Worm (Caenorhabditis elegans) whole organism, young adult: ENCODE results near the gene C42D8.1.

ENCODE experiments used
- F23B12.7 ChIP-seq: sonication (generic microtip); optimal IDR thresholded peaks from 2 replicates; lab custom pipeline; 2017; ENCODE audit warnings: missing genetic modification characterization, mild to moderate bottlenecking, missing compliant biosample characterization, antibody characterized with exemption, moderate library complexity; ENCODE audit not compliant: insufficient read depth
- Y79H2A.3 ChIP-seq: fragments of 200-800 bp; sonication (Bioruptor generic); conservative IDR thresholded peaks from 2 replicates; pipeline ENCODE4 v1.3.6; 2022; ENCODE audit warnings: missing genetic modification reagents, missing genetic modification characterization, missing compliant biosample characterization
- Y95B8A.8 ChIP-seq: fragments of 200-800 bp; sonication (Bioruptor generic); IDR thresholded peaks from 2 replicates; pipeline ENCODE4 v1.3.6; 2022; ENCODE audit warnings: missing genetic modification reagents, missing genetic modification characterization, missing compliant biosample characterization
- ceh-27 ChIP-seq: fragments of 200-800 bp; sonication (Bioruptor generic); optimal IDR thresholded peaks from 2 replicates; lab custom pipeline; 2018; ENCODE audit warnings: mild to moderate bottlenecking, missing genetic modification characterization, moderate library complexity, missing compliant biosample characterization
- efl-1 ChIP-seq: fragments of 150-350 bp; optimal IDR thresholded peaks from 2 replicates; lab custom pipeline; 2014; ENCODE audit warnings: missing biosample characterization, missing genetic modification reagents, missing genetic modification characterization
- hlh-12 ChIP-seq: sonication (generic microtip); optimal IDR thresholded peaks from 2 replicates; lab custom pipeline; 2016; ENCODE audit warnings: missing genetic modification characterization, missing compliant biosample characterization
- hsf-1 ChIP-seq: fragments of 200-800 bp; sonication (Bioruptor generic); IDR thresholded peaks from 2 replicates; pipeline ENCODE4 v1.3.6; 2022; ENCODE audit warnings: missing genetic modification reagents, missing genetic modification characterization, missing compliant biosample characterization
- lin-26 ChIP-seq: fragments of 200-800 bp; sonication (Bioruptor generic); IDR thresholded peaks from 2 replicates; pipeline ENCODE4 v1.3.6; 2022; ENCODE audit warnings: missing genetic modification reagents, missing genetic modification characterization, missing compliant biosample characterization
- lin-35 ChIP-seq, 3 experiments: fragments of 150-350 bp in 2 of 3; sonication (generic microtip) in 1 of 3; optimal IDR thresholded peaks; 2 replicates each; lab custom pipeline; 2014 to 2018; ENCODE audit warnings: missing biosample characterization in 3 of 3, missing genetic modification characterization in 3 of 3, missing genetic modification reagents in 3 of 3
- madf-10 ChIP-seq: sonication (generic microtip); optimal IDR thresholded peaks from 2 replicates; lab custom pipeline; 2016; ENCODE audit warnings: mild to moderate bottlenecking, missing genetic modification characterization, missing compliant biosample characterization
- pha-4 ChIP-seq: fragments of 150-350 bp; sonication (generic microtip); optimal IDR thresholded peaks from 2 replicates; lab custom pipeline; 2014; ENCODE audit warnings: missing biosample characterization, missing genetic modification reagents, missing genetic modification characterization
- rcor-1 ChIP-seq: fragments of 200-800 bp; sonication (Bioruptor generic); IDR thresholded peaks from 2 replicates; pipeline ENCODE4 v1.3.6; 2022; ENCODE audit warnings: missing genetic modification reagents, missing genetic modification characterization, missing compliant biosample characterization
- sea-2 ChIP-seq: fragments of 200-800 bp; sonication (Bioruptor generic); IDR thresholded peaks from 2 replicates; pipeline ENCODE4 v1.3.6; 2022; ENCODE audit warnings: missing genetic modification characterization, missing compliant biosample characterization
- ztf-6 ChIP-seq: fragments of 200-800 bp; sonication (Bioruptor generic); IDR thresholded peaks from 2 replicates; pipeline ENCODE4 v1.3.6; 2022; ENCODE audit warnings: missing genetic modification reagents, missing genetic modification characterization, missing compliant biosample characterization

DNA sequence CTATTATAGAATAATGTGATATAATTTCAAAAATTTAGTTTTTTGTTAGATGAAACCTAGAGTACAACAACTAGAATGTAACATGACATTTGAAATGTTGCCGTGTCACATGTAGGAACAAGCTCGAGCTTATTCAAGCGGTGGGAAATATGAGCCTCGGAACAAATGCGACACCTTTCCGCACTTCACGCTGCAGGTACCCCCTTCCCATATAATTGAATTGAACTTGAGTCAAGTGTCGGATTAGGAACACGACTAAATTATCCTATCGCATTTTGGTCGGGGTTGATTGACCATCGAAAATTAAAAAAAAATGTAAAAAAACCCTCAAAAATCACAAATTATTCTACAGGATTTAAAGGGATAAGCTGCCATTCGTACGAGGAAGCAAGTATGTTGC, 10.9 kb downstream of the C42D8.1 start:
- no peak for TF ChIP-seq pha-4 (tag; lab: Kevin White, UChicago)
- TF ChIP-seq efl-1 (GFP tag; lab: Kevin White, UChicago): no peak
- TF ChIP-seq lin-35 (GFP tag; optimal IDR thresholded peaks at IDR 0.05; lab: Kevin White, UChicago): no peak
- TF ChIP-seq sea-2: no peak
- TF ChIP-seq hsf-1 (GFP tag; lab: Robert Waterston, UW): no peak
- no peak for TF ChIP-seq Y95B8A.8 (GFP tag; lab: Robert Waterston, UW)
- no peak for TF ChIP-seq ztf-6 (GFP tag; lab: Robert Waterston, UW)
- TF ChIP-seq hlh-12 (tag; lab: Kevin White, UChicago): no peak
- TF ChIP-seq lin-26: no peak
- no peak for TF ChIP-seq madf-10 (tag; lab: Kevin White, UChicago)
- no peak for TF ChIP-seq F23B12.7 (tag; lab: Kevin White, UChicago)
- TF ChIP-seq ceh-27 (GFP tag; lab: Kevin White, UChicago): no peak
- TF ChIP-seq Y79H2A.3 (GFP tag; lab: Robert Waterston, UW): no peak
- no peak for TF ChIP-seq rcor-1 (GFP tag; lab: Robert Waterston, UW)
